Fruit fly (Drosophila melanogaster) whole organism, wandering third instar larva: ENCODE data around the gene CG12729.

Experiments
- CG9705 ChIP-seq: fragments of 200-800 bp; sonication (Bioruptor generic); optimal IDR thresholded peaks from 2 replicates; lab custom pipeline; 2018; ENCODE audit warnings: missing biosample characterization, mild to moderate bottlenecking, missing genetic modification characterization
- CrebA ChIP-seq: fragments of 200-800 bp; sonication (Bioruptor generic); optimal IDR thresholded peaks from 2 replicates; lab custom pipeline; 2016; ENCODE audit warnings: missing biosample characterization, mild to moderate bottlenecking, missing genetic modification characterization, borderline replicate concordance
- Dfd ChIP-seq: fragments of >200 bp; optimal IDR thresholded peaks from 2 replicates; lab custom pipeline; 2017; ENCODE audit warnings: missing biosample characterization, missing genetic modification characterization
- Dif ChIP-seq: fragments of 200-275, 200-300 bp; sonication (Bioruptor generic); optimal IDR thresholded peaks from 2 replicates; lab custom pipeline; 2018; ENCODE audit warnings: missing biosample characterization, missing genetic modification characterization; ENCODE audit not compliant: partially characterized antibody
- HLH106 ChIP-seq: fragments of 200-800 bp; optimal IDR thresholded peaks from 3 replicates; lab custom pipeline; 2019; ENCODE audit warnings: missing biosample characterization, mild to moderate bottlenecking, missing genetic modification characterization, moderate library complexity
- Hnf4 ChIP-seq: fragments of 200-800 bp; sonication (Bioruptor generic); optimal IDR thresholded peaks from 2 replicates; lab custom pipeline; 2016; ENCODE audit warnings: missing biosample characterization, mild to moderate bottlenecking, missing genetic modification characterization
- Hr78 ChIP-seq: fragments of >200 bp; optimal IDR thresholded peaks from 2 replicates; lab custom pipeline; 2017; ENCODE audit warnings: missing biosample characterization, missing genetic modification characterization
- Hr83 ChIP-seq: fragments of 200-300 bp; sonication (Bioruptor generic); optimal IDR thresholded peaks from 2 replicates; lab custom pipeline; 2016; ENCODE audit warnings: missing biosample characterization, mild to moderate bottlenecking, missing genetic modification characterization, moderate library complexity; ENCODE audit not compliant: poor library complexity, severe bottlenecking
- Jra ChIP-seq: sonication (Bioruptor generic); optimal IDR thresholded peaks from 2 replicates; lab custom pipeline; 2016; ENCODE audit warnings: missing biosample characterization, missing genetic modification characterization
- Mio ChIP-seq: sonication (Bioruptor generic); optimal IDR thresholded peaks from 2 replicates; lab custom pipeline; 2016; ENCODE audit warnings: missing biosample characterization, missing genetic modification characterization
- Myc ChIP-seq: fragments of >200 bp; optimal IDR thresholded peaks from 2 replicates; lab custom pipeline; 2017
- N ChIP-seq: fragments of >200 bp; optimal IDR thresholded peaks from 2 replicates; lab custom pipeline; 2018; ENCODE audit warnings: missing biosample characterization, missing external identifiers, missing genetic modification characterization
- OdsH ChIP-seq: fragments of 200-800 bp; sonication (Bioruptor generic); optimal IDR thresholded peaks from 2 replicates; lab custom pipeline; 2016; ENCODE audit warnings: missing biosample characterization, mild to moderate bottlenecking, missing genetic modification characterization
- Rel ChIP-seq, 2 experiments: fragments of 200-800 bp; sonication (Bioruptor generic) in 1 of 2; optimal IDR thresholded peaks; 2 replicates in 1 of 2; 3 replicates in 1 of 2; lab custom pipeline; 2016 to 2019; ENCODE audit warnings: mild to moderate bottlenecking in 2 of 2, missing biosample characterization in 2 of 2, missing genetic modification characterization in 2 of 2, moderate library complexity in 1 of 2
- Sp1 ChIP-seq: fragments of 200-800 bp; sonication (Bioruptor generic); optimal IDR thresholded peaks from 3 replicates; lab custom pipeline; 2019; ENCODE audit warnings: missing biosample characterization, mild to moderate bottlenecking, missing genetic modification characterization, moderate library complexity
- Vsx2 ChIP-seq: fragments of 200-300, 225-300 bp; sonication (Bioruptor generic); optimal IDR thresholded peaks from 2 replicates; lab custom pipeline; 2018; ENCODE audit warnings: missing biosample characterization, missing genetic modification characterization; ENCODE audit not compliant: partially characterized antibody
- br ChIP-seq: fragments of 200-800 bp; sonication (Bioruptor generic); optimal IDR thresholded peaks from 2 replicates; lab custom pipeline; 2016; ENCODE audit warnings: missing biosample characterization, missing genetic modification characterization
- brk ChIP-seq: fragments of 200-800 bp; sonication (Bioruptor generic); optimal IDR thresholded peaks from 2 replicates; lab custom pipeline; 2016; ENCODE audit warnings: missing biosample characterization, mild to moderate bottlenecking, missing genetic modification characterization
- dl ChIP-seq, 2 experiments: fragments of 175-275, 200-275 bp in 1 of 2; fragments of 200-275 bp in 1 of 2; sonication (Bioruptor generic); optimal IDR thresholded peaks; lab custom pipeline; 2018; ENCODE audit warnings: mild to moderate bottlenecking in 2 of 2, missing biosample characterization in 2 of 2, missing genetic modification characterization in 2 of 2, moderate library complexity in 2 of 2; ENCODE audit not compliant: partially characterized antibody in 2 of 2, insufficient read depth in 1 of 2
- dmrt93B ChIP-seq: fragments of 200-800 bp; sonication (Bioruptor generic); optimal IDR thresholded peaks from 2 replicates; lab custom pipeline; 2018; ENCODE audit warnings: missing biosample characterization, mild to moderate bottlenecking, missing genetic modification characterization
- ey ChIP-seq: fragments of 200-800 bp; sonication (Bioruptor generic); optimal IDR thresholded peaks from 2 replicates; lab custom pipeline; 2016; ENCODE audit warnings: missing biosample characterization, missing genetic modification characterization
- foxo ChIP-seq, 2 experiments: fragments of 200-800 bp; sonication (Bioruptor generic); optimal IDR thresholded peaks; 2 replicates in 1 of 2; 3 replicates in 1 of 2; lab custom pipeline; 2016 to 2017; ENCODE audit warnings: missing biosample characterization in 2 of 2, missing genetic modification characterization in 2 of 2
- fru ChIP-seq: fragments of 200-800 bp; sonication (Bioruptor generic); optimal IDR thresholded peaks from 3 replicates; lab custom pipeline; 2016; ENCODE audit warnings: missing biosample characterization, mild to moderate bottlenecking, missing genetic modification characterization
- jim ChIP-seq: fragments of 175-275, 200-325 bp; sonication (Bioruptor generic); optimal IDR thresholded peaks from 2 replicates; lab custom pipeline; 2016; ENCODE audit warnings: missing biosample characterization, mild to moderate bottlenecking, missing genetic modification characterization
- rgr ChIP-seq: fragments of 200-800 bp; sonication (Bioruptor generic); optimal IDR thresholded peaks from 3 replicates; lab custom pipeline; 2016; ENCODE audit warnings: missing biosample characterization, mild to moderate bottlenecking, missing genetic modification characterization
- sage ChIP-seq: fragments of 200-800 bp; sonication (Bioruptor generic); optimal IDR thresholded peaks from 2 replicates; lab custom pipeline; 2016; ENCODE audit warnings: missing biosample characterization, mild to moderate bottlenecking, missing genetic modification characterization
- sv ChIP-seq: fragments of 200-800 bp; sonication (Bioruptor generic); optimal IDR thresholded peaks from 3 replicates; lab custom pipeline; 2016; ENCODE audit warnings: missing biosample characterization, missing genetic modification characterization
- tai ChIP-seq: sonication (Bioruptor generic); optimal IDR thresholded peaks from 2 replicates; lab custom pipeline; 2016; ENCODE audit warnings: missing biosample characterization, missing genetic modification characterization
- usp ChIP-seq: fragments of >200 bp; optimal IDR thresholded peaks from 2 replicates; lab custom pipeline; 2017; ENCODE audit warnings: missing biosample characterization, missing genetic modification characterization
- woc ChIP-seq: sonication (Bioruptor generic); optimal IDR thresholded peaks from 2 replicates; lab custom pipeline; 2016; ENCODE audit warnings: missing biosample characterization, mild to moderate bottlenecking, missing genetic modification characterization

The CG12729 gene

DNA sequence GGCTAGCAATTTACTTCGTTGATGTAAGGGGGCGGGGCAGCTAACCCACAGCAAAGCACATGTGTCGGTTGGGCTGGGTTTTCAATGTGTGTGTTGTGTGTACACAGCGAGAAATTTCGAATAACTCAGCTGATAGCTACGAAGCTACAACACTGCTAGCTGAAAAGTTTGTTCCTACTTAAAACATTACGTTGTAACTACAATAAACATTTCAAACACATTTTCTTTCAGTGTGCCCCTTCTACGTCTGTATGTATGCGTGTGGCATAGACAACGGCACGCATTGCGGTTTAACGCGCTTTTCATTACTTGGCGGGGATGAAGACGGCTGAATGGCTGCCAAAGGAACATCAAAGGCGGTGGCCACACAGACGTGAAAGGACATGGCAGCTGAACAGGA, 2.5 kb downstream of the CG12729 start:
- TF ChIP-seq CrebA (no peak), sv (GFP tag; lab: Kevin White, UChicago) (no peak), Vsx2 (GFP tag; lab: Kevin White, UChicago) (no peak), Mio (no peak), Dif (GFP tag; lab: Kevin White, UChicago) (no peak), Hnf4 (GFP tag; lab: Kevin White, UChicago) (no peak), CG9705 (GFP tag; lab: Kevin White, UChicago) (no peak), N (no peak), foxo (GFP tag; optimal IDR thresholded peaks at IDR 0.05; lab: Kevin White, UChicago) (no peak), sage (GFP tag; lab: Kevin White, UChicago) (no peak), usp (no peak), HLH106 (tag; lab: Kevin White, UChicago) (no peak)

- TF ChIP-seq Myc: no peak
- no peak for TF ChIP-seq fru (GFP tag; lab: Kevin White, UChicago)
- TF ChIP-seq br: no peak
- no peak for TF ChIP-seq dmrt93B (GFP tag; lab: Kevin White, UChicago)
- TF ChIP-seq Dif (GFP tag; lab: Kevin White, UChicago): no peak
- no peak for TF ChIP-seq Rel (GFP tag; optimal IDR thresholded peaks at IDR 0.05; lab: Kevin White, UChicago)
- TF ChIP-seq Rel (tag; optimal IDR thresholded peaks at IDR 0.05; lab: Kevin White, UChicago): no peak
- TF ChIP-seq ey (GFP tag; lab: Kevin White, UChicago): no peak
- TF ChIP-seq Vsx2 (GFP tag; lab: Kevin White, UChicago): no peak
- TF ChIP-seq brk: no peak
- TF ChIP-seq woc (GFP tag; lab: Kevin White, UChicago): no peak
- no peak for TF ChIP-seq Hr83 (GFP tag; lab: Kevin White, UChicago)
- no peak for TF ChIP-seq sage (GFP tag; lab: Kevin White, UChicago)
- TF ChIP-seq Hr78: no peak
- no peak for TF ChIP-seq rgr (GFP tag; lab: Kevin White, UChicago)
- no peak for TF ChIP-seq Sp1 (GFP tag; lab: Kevin White, UChicago)
- no peak for TF ChIP-seq Dfd
- no peak for TF ChIP-seq foxo (GFP tag; optimal IDR thresholded peaks at IDR 0.05; lab: Kevin White, UChicago)
- TF ChIP-seq HLH106 (tag; lab: Kevin White, UChicago): no peak
- TF ChIP-seq N: no peak
- no peak for TF ChIP-seq Jra (GFP tag; lab: Kevin White, UChicago)
Measured at dm6 chrX:5852677-5853076, 7.6 kb downstream of the CG12729 start.

- TF ChIP-seq dmrt93B (GFP tag; lab: Kevin White, UChicago): no peak
- TF ChIP-seq sage (GFP tag; lab: Kevin White, UChicago): no peak
Measured at dm6 chrX:5853461-5853860, 8.4 kb downstream of the CG12729 start, which contains the start of gene CG43136. CG43136 (plus strand) TSS chrX:5853761.

DNA sequence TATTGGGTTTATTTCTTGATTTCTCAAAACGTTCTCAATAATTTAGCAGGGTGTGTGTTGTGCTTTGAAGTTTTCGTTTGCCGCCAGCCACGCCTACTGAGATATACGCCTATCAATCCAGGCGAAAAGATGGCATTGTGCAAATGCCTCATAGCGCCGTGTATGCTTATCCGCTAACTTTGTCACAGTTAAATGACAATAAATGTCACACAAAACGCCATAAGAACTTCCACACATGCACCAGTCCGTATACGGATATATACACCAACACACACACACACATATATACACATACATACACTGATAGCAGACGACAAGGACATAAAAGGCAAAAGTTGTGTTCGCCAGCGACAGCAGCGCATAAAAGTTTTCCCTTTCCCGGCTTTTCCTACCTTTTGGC, 20.0 kb downstream of the CG12729 start, which contains the start of gene CG43137:
Gene CG43137, minus strand, starts transcription at position 101 of the 400 bp plus-strand sequence.
- TF ChIP-seq HLH106 (tag; lab: Kevin White, UChicago): no peak

- no peak for TF ChIP-seq Jra (GFP tag; lab: Kevin White, UChicago)
- TF ChIP-seq CG9705 (GFP tag; lab: Kevin White, UChicago): no peak
- TF ChIP-seq Dif (GFP tag; lab: Kevin White, UChicago): no peak
- TF ChIP-seq Mio: no peak
- TF ChIP-seq dl (GFP tag; optimal IDR thresholded peaks at IDR 0.05; lab: Kevin White, UChicago; ENCODE audit: insufficient read depth in 1 of 2, partially characterized antibody in 2 of 2): no peak
- TF ChIP-seq rgr (GFP tag; lab: Kevin White, UChicago): no peak
- TF ChIP-seq foxo (GFP tag; optimal IDR thresholded peaks at IDR 0.05; lab: Kevin White, UChicago): no peak
- no peak for TF ChIP-seq ey (GFP tag; lab: Kevin White, UChicago)
- no peak for TF ChIP-seq OdsH (GFP tag; lab: Kevin White, UChicago)
- no peak for TF ChIP-seq usp
Measured at dm6 chrX:5866095-5866494, 21.0 kb downstream of the CG12729 start.

DNA sequence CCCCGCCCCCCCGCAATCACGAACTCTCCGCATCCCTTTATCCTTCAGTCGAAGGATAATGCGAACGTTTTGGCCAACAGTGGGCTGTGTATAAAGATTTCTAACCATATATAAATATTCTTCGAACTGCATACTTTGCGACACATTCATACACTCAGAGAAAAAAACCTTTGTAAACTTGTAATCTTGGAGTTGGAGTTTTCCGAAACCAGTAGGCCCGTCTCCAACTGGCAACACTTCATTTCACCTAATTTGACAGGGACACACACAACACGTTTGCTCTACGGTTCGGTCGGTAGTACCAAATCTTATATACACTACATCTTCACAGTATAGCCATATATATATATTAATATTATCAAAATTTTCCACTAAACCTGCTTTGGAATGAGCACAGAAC, 23.7 kb downstream of the CG12729 start, which contains the start of gene CG15764:
Gene CG15764, plus strand, starts transcription at position 301 of the 400 bp plus-strand sequence.
- TF ChIP-seq jim (GFP tag; lab: Kevin White, UChicago) (no peak), Jra (GFP tag; lab: Kevin White, UChicago) (no peak), tai (GFP tag; lab: Kevin White, UChicago) (no peak), Dif (GFP tag; lab: Kevin White, UChicago) (no peak), Hnf4 (GFP tag; lab: Kevin White, UChicago) (no peak), brk (no peak)
